Comparison of ENCODE assay signal across 1 fruit fly cellular context in genomic region chr3R:24252494-24252893, dm6.
A peak's percentile ranks its signal among the peaks of the same experiment; 100 is the strongest.
TF ChIP-seq lines count a peak whose summit lies in the region.

Gene beta-PheRS, minus strand, starts transcription at chr3R:24252679.

TF ChIP-seq in whole organism, embryonic, 481 proteins besides CTCF, POLR2A, EP300 and RAD21 (continued from another document and continues in another):
- TF ChIP-seq Taf1 (GFP tag; IDR thresholded peaks at IDR 0.05; lab: Robert Waterston, UW) (no peak), zen2 (GFP tag; IDR thresholded peaks at IDR 0.05; lab: Robert Waterston, UW; ENCODE audit: partially characterized antibody) (peak; percentile 89), Six4 (GFP tag; optimal IDR thresholded peaks at IDR 0.05; lab: Kevin White, UChicago) (peak; percentile 13), cad (GFP tag; optimal IDR thresholded peaks at IDR 0.05; lab: Kevin White, UChicago) (no peak), unc-4 (GFP tag; IDR thresholded peaks at IDR 0.05; lab: Robert Waterston, UW; ENCODE audit: partially characterized antibody) (peak; percentile 92), CG7839 (tag; optimal IDR thresholded peaks at IDR 0.05; lab: Kevin White, UChicago) (no peak), lab (GFP tag; optimal IDR thresholded peaks at IDR 0.05; lab: Kevin White, UChicago) (no peak), CG6791 (GFP tag; IDR thresholded peaks at IDR 0.05; lab: Robert Waterston, UW; ENCODE audit: partially characterized antibody) (peak; percentile 96), CG33557 (GFP tag; optimal IDR thresholded peaks at IDR 0.05; lab: Kevin White, UChicago) (no peak), CG15601 (tag; optimal IDR thresholded peaks at IDR 0.05; lab: Kevin White, UChicago) (no peak), phol (tag; optimal IDR thresholded peaks at IDR 0.05; lab: Kevin White, UChicago) (peak; percentile 68), fru (optimal IDR thresholded peaks at IDR 0.05; lab: Kevin White, UChicago) (no peak), shn (GFP tag; optimal IDR thresholded peaks at IDR 0.05; lab: Kevin White, UChicago) (peak; percentile 51), scrt (GFP tag; optimal IDR thresholded peaks at IDR 0.05; lab: Kevin White, UChicago) (no peak), nerfin-1 (tag; optimal IDR thresholded peaks at IDR 0.05; lab: Kevin White, UChicago) (no peak), gro (GFP tag; optimal IDR thresholded peaks at IDR 0.05; lab: Kevin White, UChicago) (peak; percentile 56), fd96Cb (tag; optimal IDR thresholded peaks at IDR 0.05; lab: Kevin White, UChicago) (peak; percentile 41), chinmo (GFP tag; IDR thresholded peaks at IDR 0.05; lab: Robert Waterston, UW; ENCODE audit: partially characterized antibody) (peak; percentile 91; the same call in 2 of the 4 replicates), Dbx (GFP tag; IDR thresholded peaks at IDR 0.05; lab: Robert Waterston, UW) (peak; percentile 88), slbo (GFP tag; IDR thresholded peaks at IDR 0.05; lab: Robert Waterston, UW) (peak; percentile 83), CG2116 (GFP tag; optimal IDR thresholded peaks at IDR 0.05; lab: Kevin White, UChicago) (peak; percentile 49), grau (tag; optimal IDR thresholded peaks at IDR 0.05; lab: Kevin White, UChicago) (no peak), Drgx (GFP tag; IDR thresholded peaks at IDR 0.05; lab: Robert Waterston, UW) (peak; percentile 10; the same call in 1 of the 2 replicates), Ravus (GFP tag; IDR thresholded peaks at IDR 0.05; lab: Robert Waterston, UW) (no peak), Doc3 (GFP tag; IDR thresholded peaks at IDR 0.05; lab: Robert Waterston, UW; ENCODE audit: partially characterized antibody) (peak; percentile 81), ssp (GFP tag; IDR thresholded peaks at IDR 0.05; lab: Robert Waterston, UW) (peak; percentile 98), CG33213 (GFP tag; optimal IDR thresholded peaks at IDR 0.05; lab: Kevin White, UChicago) (peak; percentile 77), CG32772 (GFP tag; IDR thresholded peaks at IDR 0.05; lab: Robert Waterston, UW) (0 out of 2 replicates have a peak, but pooled peaks have one; percentile 15), slp2 (GFP tag; optimal IDR thresholded peaks at IDR 0.05; lab: Kevin White, UChicago) (peak; percentile 29), CG17359 (tag; optimal IDR thresholded peaks at IDR 0.05; lab: Kevin White, UChicago) (no peak), CG12219 (GFP tag; optimal IDR thresholded peaks at IDR 0.05; lab: Kevin White, UChicago) (no peak), CG3065 (GFP tag; optimal IDR thresholded peaks at IDR 0.05; lab: Kevin White, UChicago) (peak; percentile 33), CG18599 (GFP tag; optimal IDR thresholded peaks at IDR 0.05; lab: Kevin White, UChicago) (no peak), HLHmδ (GFP tag; optimal IDR thresholded peaks at IDR 0.05; lab: Kevin White, UChicago) (no peak), CG9215 (GFP tag; IDR thresholded peaks at IDR 0.05; lab: Robert Waterston, UW) (peak; percentile 50; the same call in 1 of the 2 replicates), bab2 (GFP tag; optimal IDR thresholded peaks at IDR 0.05; lab: Kevin White, UChicago) (peak; percentile 44), tll (GFP tag; optimal IDR thresholded peaks at IDR 0.05; lab: Kevin White, UChicago) (peak in 1 of 2 experiments; percentile 29), ftz-f1 (GFP tag; optimal IDR thresholded peaks at IDR 0.05; lab: Kevin White, UChicago) (peak; percentile 71), CG10366 (GFP tag; IDR thresholded peaks at IDR 0.05; lab: Robert Waterston, UW) (peak; percentile 38; the same call in 1 of the 2 replicates), CG8388 (GFP tag; optimal IDR thresholded peaks at IDR 0.05; lab: Kevin White, UChicago) (peak; percentile 86), prd (optimal IDR thresholded peaks at IDR 0.05; lab: Kevin White, UChicago) (no peak), prd (GFP tag; IDR thresholded peaks at IDR 0.05; lab: Robert Waterston, UW) (peak; percentile 54; the same call in 1 of the 3 replicates), CG12391 (tag; optimal IDR thresholded peaks at IDR 0.05; lab: Kevin White, UChicago) (peak; percentile 76), NK7.1 (GFP tag; optimal IDR thresholded peaks at IDR 0.05; lab: Kevin White, UChicago) (no peak), az2 (GFP tag; optimal IDR thresholded peaks at IDR 0.05; lab: Kevin White, UChicago) (peak; percentile 52), CG11456 (GFP tag; IDR thresholded peaks at IDR 0.05; lab: Robert Waterston, UW) (peak; percentile 68; the same call in 2 of the 3 replicates), Fer1 (GFP tag; optimal IDR thresholded peaks at IDR 0.05; lab: Kevin White, UChicago) (no peak), bsh (GFP tag; optimal IDR thresholded peaks at IDR 0.05; lab: Kevin White, UChicago) (no peak), CG6654 (GFP tag; optimal IDR thresholded peaks at IDR 0.05; lab: Kevin White, UChicago) (no peak), CG10209 (GFP tag; optimal IDR thresholded peaks at IDR 0.05; lab: Kevin White, UChicago) (no peak), Hr39 (optimal IDR thresholded peaks at IDR 0.05; lab: Kevin White, UChicago) (no peak), CG14860 (GFP tag; IDR thresholded peaks at IDR 0.05; lab: Robert Waterston, UW; ENCODE audit: partially characterized antibody) (peak; percentile 80), Tbp (GFP tag; optimal IDR thresholded peaks at IDR 0.05; lab: Kevin White, UChicago) (no peak), luna (GFP tag; optimal IDR thresholded peaks at IDR 0.05; lab: Kevin White, UChicago) (peak; percentile 30), CG14667 (GFP tag; IDR thresholded peaks at IDR 0.05; lab: Robert Waterston, UW) (no peak), CG7271 (tag; optimal IDR thresholded peaks at IDR 0.05; lab: Kevin White, UChicago) (peak; percentile 56), tup (GFP tag; optimal IDR thresholded peaks at IDR 0.05; lab: Kevin White, UChicago) (no peak), vvl (GFP tag; IDR thresholded peaks at IDR 0.05; lab: Robert Waterston, UW) (peak; percentile 88), CG7357 (GFP tag; IDR thresholded peaks at IDR 0.05; lab: Robert Waterston, UW) (peak; percentile 99), run (tag; optimal IDR thresholded peaks at IDR 0.05; lab: Kevin White, UChicago) (no peak), pzg (GFP tag; optimal IDR thresholded peaks at IDR 0.05; lab: Kevin White, UChicago) (peak; percentile 99), mam (GFP tag; optimal IDR thresholded peaks at IDR 0.05; lab: Kevin White, UChicago) (peak; percentile 66), disco-r (GFP tag; optimal IDR thresholded peaks at IDR 0.05; lab: Kevin White, UChicago) (no peak), CG6813 (GFP tag; optimal IDR thresholded peaks at IDR 0.05; lab: Kevin White, UChicago) (no peak), BEAF-32 (GFP tag; optimal IDR thresholded peaks at IDR 0.05; lab: Kevin White, UChicago) (peak; percentile 95), dmrt11E (tag; optimal IDR thresholded peaks at IDR 0.05; lab: Kevin White, UChicago) (peak; percentile 15), CG10654 (GFP tag; optimal IDR thresholded peaks at IDR 0.05; lab: Kevin White, UChicago) (peak; percentile 35), CG31365 (tag; optimal IDR thresholded peaks at IDR 0.05; lab: Kevin White, UChicago) (no peak), rib (GFP tag; IDR thresholded peaks at IDR 0.05; lab: Robert Waterston, UW) (peak; percentile 96), CG7987 (GFP tag; optimal IDR thresholded peaks at IDR 0.05; lab: Kevin White, UChicago) (peak; percentile 11), dmrt99B (tag; optimal IDR thresholded peaks at IDR 0.05; lab: Kevin White, UChicago) (no peak), CG12236 (GFP tag; optimal IDR thresholded peaks at IDR 0.05; lab: Kevin White, UChicago) (no peak), org-1 (GFP tag; optimal IDR thresholded peaks at IDR 0.05; lab: Kevin White, UChicago) (no peak), sob (GFP tag; IDR thresholded peaks at IDR 0.05; lab: Robert Waterston, UW) (peak; percentile 81), CG7556 (GFP tag; optimal IDR thresholded peaks at IDR 0.05; lab: Kevin White, UChicago) (no peak), CG31388 (GFP tag; optimal IDR thresholded peaks at IDR 0.05; lab: Kevin White, UChicago) (no peak), HmgZ (tag; optimal IDR thresholded peaks at IDR 0.05; lab: Kevin White, UChicago) (peak; percentile 88), oc (tag; optimal IDR thresholded peaks at IDR 0.05; lab: Kevin White, UChicago) (no peak), Bdp1 (GFP tag; optimal IDR thresholded peaks at IDR 0.05; lab: Kevin White, UChicago) (peak; percentile 29), CG2712 (tag; optimal IDR thresholded peaks at IDR 0.05; lab: Kevin White, UChicago) (peak; percentile 91), CG17385 (GFP tag; optimal IDR thresholded peaks at IDR 0.05; lab: Kevin White, UChicago) (no peak), CG15269 (tag; optimal IDR thresholded peaks at IDR 0.05; lab: Kevin White, UChicago) (no peak), Eip74EF (GFP tag; optimal IDR thresholded peaks at IDR 0.05; lab: Kevin White, UChicago) (no peak), CG3407 (GFP tag; optimal IDR thresholded peaks at IDR 0.05; lab: Kevin White, UChicago) (no peak), CG5245 (GFP tag; optimal IDR thresholded peaks at IDR 0.05; lab: Kevin White, UChicago) (no peak), hkb (optimal IDR thresholded peaks at IDR 0.05; lab: Kevin White, UChicago) (no peak), hkb (GFP tag; IDR thresholded peaks at IDR 0.05; lab: Robert Waterston, UW) (peak; percentile 23; the same call in 1 of the 2 replicates), CG16779 (GFP tag; IDR thresholded peaks at IDR 0.05; lab: Robert Waterston, UW) (no peak), CG13296 (GFP tag; optimal IDR thresholded peaks at IDR 0.05; lab: Kevin White, UChicago) (no peak), sens (GFP tag; lab: Kevin White, UChicago) (no peak), bowl (GFP tag; IDR thresholded peaks at IDR 0.05; lab: Robert Waterston, UW) (peak; percentile 40; the same call in 1 of the 2 replicates), bigmax (GFP tag; optimal IDR thresholded peaks at IDR 0.05; lab: Kevin White, UChicago) (no peak), Pdp1 (GFP tag; optimal IDR thresholded peaks at IDR 0.05; lab: Kevin White, UChicago) (peak in 1 of 2 experiments; percentile 23), Asciz (GFP tag; optimal IDR thresholded peaks at IDR 0.05; lab: Kevin White, UChicago) (no peak), CG11398 (GFP tag; optimal IDR thresholded peaks at IDR 0.05; lab: Kevin White, UChicago) (no peak), otp (GFP tag; IDR thresholded peaks at IDR 0.05; lab: Robert Waterston, UW) (no peak; the same call in 2 of the 3 replicates), CkIIα-i1 (GFP tag; IDR thresholded peaks at IDR 0.05; lab: Robert Waterston, UW) (no peak), ERR (GFP tag; optimal IDR thresholded peaks at IDR 0.05; lab: Kevin White, UChicago) (peak; percentile 79), jigr1 (GFP tag; IDR thresholded peaks at IDR 0.05; lab: Robert Waterston, UW) (no peak), insv (GFP tag; optimal IDR thresholded peaks at IDR 0.05; lab: Kevin White, UChicago) (peak in 1 of 2 experiments; percentile 42), CG6854 (GFP tag; optimal IDR thresholded peaks at IDR 0.05; lab: Kevin White, UChicago) (no peak), wdn (GFP tag; IDR thresholded peaks at IDR 0.05; lab: Robert Waterston, UW) (0 out of 2 replicates have a peak, but pooled peaks have one; percentile 31), CG11093 (GFP tag; IDR thresholded peaks at IDR 0.05; lab: Robert Waterston, UW) (no peak), CG8478 (optimal IDR thresholded peaks at IDR 0.05; lab: Kevin White, UChicago) (no peak), CG4360 (GFP tag; IDR thresholded peaks at IDR 0.05; lab: Robert Waterston, UW) (no peak), ATbp (GFP tag; optimal IDR thresholded peaks at IDR 0.05; lab: Kevin White, UChicago) (no peak), gsb (GFP tag; IDR thresholded peaks at IDR 0.05; lab: Robert Waterston, UW) (no peak), pum (GFP tag; optimal IDR thresholded peaks at IDR 0.05; lab: Kevin White, UChicago) (peak; percentile 8), CG2889 (GFP tag; IDR thresholded peaks at IDR 0.05; lab: Robert Waterston, UW) (no peak), CG4854 (GFP tag; optimal IDR thresholded peaks at IDR 0.05; lab: Kevin White, UChicago) (peak; percentile 73), sqz (GFP tag; optimal IDR thresholded peaks at IDR 0.05; lab: Kevin White, UChicago) (no peak), ac (GFP tag; optimal IDR thresholded peaks at IDR 0.05; lab: Kevin White, UChicago) (no peak), Usf (GFP tag; optimal IDR thresholded peaks at IDR 0.05; lab: Kevin White, UChicago) (peak; percentile 17), ranshi (GFP tag; IDR thresholded peaks at IDR 0.05; lab: Robert Waterston, UW) (peak; percentile 97), chn (GFP tag; optimal IDR thresholded peaks at IDR 0.05; lab: Kevin White, UChicago) (peak; percentile 34), BtbVII (GFP tag; optimal IDR thresholded peaks at IDR 0.05; lab: Kevin White, UChicago) (no peak), D (optimal IDR thresholded peaks at IDR 0.05; lab: Kevin White, UChicago) (no peak), D (GFP tag; optimal IDR thresholded peaks at IDR 0.05; lab: Kevin White, UChicago) (no peak), nom (GFP tag; optimal IDR thresholded peaks at IDR 0.05; lab: Kevin White, UChicago) (no peak), Ets97D (GFP tag; optimal IDR thresholded peaks at IDR 0.05; lab: Kevin White, UChicago) (peak; percentile 91), CG3838 (GFP tag; optimal IDR thresholded peaks at IDR 0.05; lab: Kevin White, UChicago) (no peak), her (GFP tag; optimal IDR thresholded peaks at IDR 0.05; lab: Kevin White, UChicago) (peak; percentile 62), CG17361 (GFP tag; IDR thresholded peaks at IDR 0.05; lab: Robert Waterston, UW) (no peak), zen (tag; optimal IDR thresholded peaks at IDR 0.05; lab: Kevin White, UChicago) (peak; percentile 68), CG3726 (GFP tag; IDR thresholded peaks at IDR 0.05; lab: Robert Waterston, UW) (no peak), Med (GFP tag; lab: Kevin White, UChicago) (peak; percentile 95), Rfx (GFP tag; IDR thresholded peaks at IDR 0.05; lab: Robert Waterston, UW) (peak; percentile 86), E2f2 (GFP tag; IDR thresholded peaks at IDR 0.05; lab: Robert Waterston, UW) (peak; percentile 56; the same call in 1 of the 2 replicates), B-H2 (GFP tag; optimal IDR thresholded peaks at IDR 0.05; lab: Kevin White, UChicago) (no peak), Abd-B (GFP tag; optimal IDR thresholded peaks at IDR 0.05; lab: Kevin White, UChicago) (no peak), Nf-YC (tag; optimal IDR thresholded peaks at IDR 0.05; lab: Kevin White, UChicago) (no peak), stc (GFP tag; IDR thresholded peaks at IDR 0.05; lab: Robert Waterston, UW) (no peak), Hr51 (GFP tag; optimal IDR thresholded peaks at IDR 0.05; lab: Kevin White, UChicago) (peak in 1 of 2 experiments; percentile 42), Optix (GFP tag; IDR thresholded peaks at IDR 0.05; lab: Robert Waterston, UW) (no peak), hth (optimal IDR thresholded peaks at IDR 0.05; lab: Kevin White, UChicago) (no peak)
